Fruit fly (Drosophila melanogaster) Kc167 (cell line): ENCODE data around the gene CG42814.

ENCODE experiments used
- Myc ChIP-seq: fragments of >200 bp; optimal IDR thresholded peaks from 2 replicates; lab custom pipeline; 2017; ENCODE audit warnings: missing external identifiers
- Sin3A ChIP-seq: fragments of >200 bp; optimal IDR thresholded peaks from 2 replicates; lab custom pipeline; 2018; ENCODE audit warnings: missing external identifiers
- psq ChIP-seq: fragments of >200 bp; optimal IDR thresholded peaks from 2 replicates; lab custom pipeline; 2017; ENCODE audit warnings: missing external identifiers
- ttk ChIP-seq: sonication (Bioruptor generic); optimal IDR thresholded peaks from 2 replicates; lab custom pipeline; 2017; ENCODE audit warnings: missing external identifiers

DNA sequence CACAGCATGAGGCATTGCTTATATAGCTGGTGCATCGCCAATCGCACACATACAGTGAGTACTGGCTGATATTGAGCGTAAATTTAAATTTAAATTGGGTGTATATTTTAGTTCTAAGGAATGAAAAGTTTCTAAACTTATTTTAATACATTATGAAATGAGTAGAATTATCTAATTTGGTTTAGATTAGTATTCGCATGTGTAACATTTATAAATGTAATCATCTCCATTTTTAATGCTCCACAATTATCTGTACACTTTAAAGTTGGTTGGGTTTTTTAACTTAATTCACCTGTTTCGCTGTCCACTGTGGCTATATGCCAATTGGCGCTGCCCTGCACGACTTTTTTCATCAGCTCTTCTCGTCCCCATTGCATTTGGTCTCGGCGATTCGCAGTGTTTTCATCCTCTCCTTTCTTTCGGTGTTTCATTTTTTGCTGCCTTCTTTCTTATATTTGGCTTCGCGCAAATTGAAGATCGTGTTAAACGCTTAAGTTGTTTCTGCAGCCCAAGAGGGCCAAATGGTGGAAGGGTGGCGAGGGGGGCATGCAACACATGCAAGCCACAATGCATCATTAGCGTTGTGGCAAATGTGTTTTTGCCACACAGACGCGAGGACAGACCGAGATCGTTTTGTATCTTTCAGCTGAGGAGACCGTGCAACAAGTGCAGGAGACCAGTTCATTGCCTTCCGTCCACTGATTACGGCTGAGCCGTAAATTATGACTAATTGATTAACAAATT is 27.6 kb downstream of the CG42814 start:
- TF ChIP-seq Sin3A (lab: Kevin White, UChicago), result no peak
- TF ChIP-seq psq (lab: Kevin White, UChicago), result no peak
- TF ChIP-seq ttk, result no peak
- no peak for TF ChIP-seq Myc (lab: Kevin White, UChicago)
